Fruit fly (Drosophila melanogaster): ENCODE measurements around the gene CG33494.

- TF ChIP-seq lz (GFP tag; optimal IDR thresholded peaks at IDR 0.05) = peak; percentile 49
- peak; percentile 76 for TF ChIP-seq fd85E (GFP tag; optimal IDR thresholded peaks at IDR 0.05)
- TF ChIP-seq pdm3 (GFP tag; optimal IDR thresholded peaks at IDR 0.05) = peak; percentile 86
- TF ChIP-seq svp (GFP tag) = no peak
- TF ChIP-seq vri (GFP tag; optimal IDR thresholded peaks at IDR 0.05) = peak; percentile 19
- peak; percentile 19 for TF ChIP-seq Sox102F (GFP tag; optimal IDR thresholded peaks at IDR 0.05)
- TF ChIP-seq Hr39 (GFP tag; optimal IDR thresholded peaks at IDR 0.05) = peak; percentile 51
- peak; percentile 46 for TF ChIP-seq CG8319 (GFP tag; optimal IDR thresholded peaks at IDR 0.05)
- TF ChIP-seq CG34406 (GFP tag; optimal IDR thresholded peaks at IDR 0.05) = peak; percentile 44
- TF ChIP-seq Hr4 (GFP tag; optimal IDR thresholded peaks at IDR 0.05) = peak; percentile 84
- TF ChIP-seq CG10669 (GFP tag; optimal IDR thresholded peaks at IDR 0.05) = peak; percentile 68
- peak; percentile 72 for TF ChIP-seq Sox14 (GFP tag; optimal IDR thresholded peaks at IDR 0.05)
Observed at dm6 chr3R:25531905-25532387, 37.0 kb upstream of the CG33494 start.

Data from whole organism, prepupa.